Worm (Caenorhabditis elegans) whole organism, L2 larva: Measurements from ENCODE around the gene str-220.

Source experiments
- F13H6.1 ChIP-seq: sonication (generic microtip); optimal IDR thresholded peaks from 2 replicates; lab custom pipeline; 2016; ENCODE audit warnings: missing genetic modification characterization, missing compliant biosample characterization
- ama-1 ChIP-seq: fragments of 150-350 bp; optimal IDR thresholded peaks from 2 replicates; lab custom pipeline; 2018; ENCODE audit warnings: inconsistent platforms
- ceh-82 ChIP-seq: fragments of 150-350 bp; optimal IDR thresholded peaks from 2 replicates; lab custom pipeline; 2014; ENCODE audit warnings: missing biosample characterization, missing genetic modification characterization
- egl-27 ChIP-seq: sonication (generic microtip); optimal IDR thresholded peaks from 3 replicates; lab custom pipeline; 2017; ENCODE audit warnings: missing biosample characterization, missing genetic modification reagents, missing genetic modification characterization
- elt-1 ChIP-seq: fragments of 150-350 bp; optimal IDR thresholded peaks from 2 replicates; lab custom pipeline; 2014; ENCODE audit warnings: missing biosample characterization, missing genetic modification characterization
- lin-39 ChIP-seq: fragments of 150-350 bp; optimal IDR thresholded peaks from 2 replicates; lab custom pipeline; 2014; ENCODE audit warnings: missing biosample characterization, missing genetic modification reagents, missing genetic modification characterization
- lsy-2 ChIP-seq, 2 experiments: fragments of 150-350 bp in 1 of 2; sonication (generic microtip) in 1 of 2; optimal IDR thresholded peaks; 2 replicates each; lab custom pipeline; 2014 to 2017; ENCODE audit warnings: missing biosample characterization in 2 of 2, missing genetic modification characterization in 2 of 2
- nhr-10 ChIP-seq: sonication (generic microtip); optimal IDR thresholded peaks from 2 replicates; lab custom pipeline; 2017; ENCODE audit warnings: missing biosample characterization, missing genetic modification characterization
- nhr-11 ChIP-seq: fragments of 150-350 bp; optimal IDR thresholded peaks from 2 replicates; lab custom pipeline; 2014; ENCODE audit warnings: missing biosample characterization, missing genetic modification characterization
- skn-1 ChIP-seq: sonication (generic microtip); optimal IDR thresholded peaks from 2 replicates; lab custom pipeline; 2017; ENCODE audit warnings: missing biosample characterization, missing genetic modification characterization
- unc-62 ChIP-seq: fragments of 150-350 bp; optimal IDR thresholded peaks from 2 replicates; lab custom pipeline; 2014; ENCODE audit warnings: missing biosample characterization, missing genetic modification reagents, missing genetic modification characterization
- zag-1 ChIP-seq: fragments of 150-350 bp; optimal IDR thresholded peaks from 2 replicates; lab custom pipeline; 2014; ENCODE audit warnings: missing biosample characterization, missing genetic modification characterization
- ztf-11 ChIP-seq: sonication (generic microtip); optimal IDR thresholded peaks from 2 replicates; lab custom pipeline; 2017; ENCODE audit warnings: missing biosample characterization, missing genetic modification characterization

DNA sequence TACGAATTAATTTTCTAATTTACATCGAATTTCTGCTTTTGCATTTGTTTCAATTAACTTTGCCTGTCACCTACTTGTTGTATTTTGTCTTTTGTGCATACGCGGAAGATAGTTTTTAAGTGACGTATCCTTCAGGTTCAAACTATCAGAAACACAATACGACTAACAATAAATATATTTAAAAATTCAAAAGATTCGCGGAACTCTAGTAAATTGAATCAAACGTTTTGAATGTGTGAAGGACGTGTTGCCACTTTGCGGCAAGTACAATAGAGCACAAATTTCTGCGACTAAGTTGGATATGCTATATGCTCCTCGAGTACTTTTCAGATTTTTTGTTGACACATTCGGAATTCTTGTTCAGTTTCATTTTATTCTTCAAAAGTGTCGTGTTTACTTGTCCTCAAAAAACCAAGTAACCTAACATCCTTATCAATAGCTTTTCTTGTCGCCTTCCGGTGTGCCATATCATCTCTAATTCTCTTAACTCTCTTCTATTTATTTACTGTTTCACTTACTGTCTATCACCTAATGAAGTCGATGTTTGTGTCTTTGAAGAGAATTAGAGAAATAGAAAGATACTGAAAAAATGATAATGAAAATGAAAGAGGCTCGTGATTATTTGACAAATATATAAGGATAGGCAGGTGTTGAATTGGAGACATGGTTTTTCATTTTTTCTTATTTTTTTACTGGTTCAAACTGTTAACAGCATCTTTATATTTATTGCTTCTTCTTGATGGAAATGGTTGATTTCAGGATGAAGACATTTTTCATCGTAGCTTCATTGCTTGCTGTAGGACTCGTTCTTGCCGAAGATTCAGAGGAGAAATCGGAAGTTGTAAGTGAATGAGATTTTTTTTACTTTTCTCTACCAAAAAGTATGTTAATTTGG is 17.7 kb upstream of the str-220 start, which contains the start of gene srlf-7:
- TF ChIP-seq nhr-11 (no peak), skn-1 (tag; lab: Kevin White, UChicago) (no peak), unc-62 (no peak), ceh-82 (tag; lab: Kevin White, UChicago) (no peak), lin-39 (tag; lab: Kevin White, UChicago) (no peak), zag-1 (tag; lab: Kevin White, UChicago) (no peak), ama-1 (lab: Kevin White, UChicago) (no peak), ztf-11 (tag; lab: Kevin White, UChicago) (no peak), lsy-2 (tag; optimal IDR thresholded peaks at IDR 0.05; lab: Kevin White, UChicago) (no peak), egl-27 (tag; lab: Kevin White, UChicago) (peak; percentile 77), nhr-10 (tag; lab: Kevin White, UChicago) (no peak), elt-1 (tag; lab: Kevin White, UChicago) (no peak), F13H6.1 (tag; lab: Kevin White, UChicago) (peak; percentile 43)
